Worm (Caenorhabditis elegans) whole organism, young adult: ENCODE data around the gene wht-7.

ENCODE experiments used
- F22D6.2 ChIP-seq: sonication (generic microtip); optimal IDR thresholded peaks from 2 replicates; lab custom pipeline; 2016; ENCODE audit warnings: mild to moderate bottlenecking, missing genetic modification characterization, missing compliant biosample characterization
- F52B5.7 ChIP-seq: sonication (generic microtip); optimal IDR thresholded peaks from 2 replicates; lab custom pipeline; 2016; ENCODE audit warnings: mild to moderate bottlenecking, missing genetic modification characterization, missing compliant biosample characterization

DNA sequence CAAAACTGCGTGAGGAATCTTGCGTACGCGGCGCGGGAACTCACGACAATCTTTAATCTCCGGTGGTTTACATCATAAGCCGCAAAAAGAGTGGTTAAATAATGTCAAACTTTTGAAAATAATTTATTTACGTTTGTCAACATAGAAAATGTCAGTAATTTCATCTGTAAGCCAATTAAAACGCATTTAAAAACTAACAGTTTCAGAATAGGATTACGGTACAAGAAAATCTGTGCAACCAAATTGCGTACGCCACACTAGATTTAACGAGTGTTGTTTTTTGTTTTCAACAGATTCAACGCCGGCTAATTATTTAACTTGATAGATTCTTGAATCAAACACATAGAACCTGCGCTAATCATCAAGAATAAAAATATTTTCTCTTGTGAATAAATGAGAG, 8.6 kb downstream of the wht-7 start:
- TF ChIP-seq F22D6.2 (tag; lab: Kevin White, UChicago) (no peak), F52B5.7 (no peak)
